Fruit fly (Drosophila melanogaster): Measurements from ENCODE around the gene Axn.

dm6 chr3R:30071827-30072226 is 49.2 kb downstream of the Axn start:
- TF ChIP-seq insv (optimal IDR thresholded peaks at IDR 0.05) (no peak), h (optimal IDR thresholded peaks at IDR 0.05) (no peak), psq (optimal IDR thresholded peaks at IDR 0.05) (no peak)
